Fruit fly (Drosophila melanogaster) whole organism, prepupa: ENCODE data around the gene CG9029.

Experiments used
- Blimp-1 ChIP-seq: fragments of 200-800 bp; sonication (Bioruptor generic); optimal IDR thresholded peaks from 3 replicates; lab custom pipeline; 2017; ENCODE audit warnings: missing biosample characterization, missing genetic modification characterization, mild to moderate bottlenecking, moderate library complexity, missing genetic modification reagents
- CG10631 ChIP-seq: fragments of 200-800 bp; sonication (Bioruptor generic); optimal IDR thresholded peaks from 2 replicates; lab custom pipeline; 2016; ENCODE audit warnings: missing biosample characterization, missing genetic modification characterization
- CG11762 ChIP-seq: fragments of 200-800 bp; sonication (Bioruptor generic); optimal IDR thresholded peaks from 3 replicates; lab custom pipeline; 2016; ENCODE audit warnings: missing biosample characterization, missing genetic modification characterization; ENCODE audit not compliant: insufficient read depth
- CG15336 ChIP-seq: fragments of 200-800 bp; sonication (Bioruptor generic); IDR thresholded peaks from 2 replicates; pipeline ENCODE4 v1.3.6; 2022; ENCODE audit warnings: missing biosample characterization, missing genetic modification characterization
- CG1621 ChIP-seq: fragments of 200-800 bp; sonication (Bioruptor generic); optimal IDR thresholded peaks from 3 replicates; lab custom pipeline; 2018; ENCODE audit warnings: missing biosample characterization, mild to moderate bottlenecking, missing genetic modification characterization
- CG16779 ChIP-seq: fragments of 200-800 bp; sonication (Bioruptor generic); optimal IDR thresholded peaks from 3 replicates; lab custom pipeline; 2017; ENCODE audit warnings: missing biosample characterization, mild to moderate bottlenecking, missing genetic modification characterization
- CG32006 ChIP-seq: fragments of 200-800 bp; sonication (Bioruptor generic); optimal IDR thresholded peaks from 3 replicates; lab custom pipeline; 2017; ENCODE audit warnings: missing biosample characterization, mild to moderate bottlenecking, missing genetic modification characterization
- CG3919 ChIP-seq: fragments of 200-800 bp; sonication (Bioruptor generic); optimal IDR thresholded peaks from 3 replicates; lab custom pipeline; 2016; ENCODE audit warnings: missing biosample characterization, missing genetic modification characterization
- CG8119 ChIP-seq: fragments of 200-800 bp; sonication (Bioruptor generic); IDR thresholded peaks from 3 replicates; pipeline ENCODE4 v1.3.6; 2022; ENCODE audit warnings: missing biosample characterization, missing genetic modification characterization
- CG8319 ChIP-seq: fragments of 200-800 bp; sonication (Bioruptor generic); optimal IDR thresholded peaks from 3 replicates; lab custom pipeline; 2016; ENCODE audit warnings: missing biosample characterization, missing genetic modification characterization
- Eip75B ChIP-seq: fragments of 200-800 bp; sonication (Bioruptor generic); optimal IDR thresholded peaks from 3 replicates; lab custom pipeline; 2016; ENCODE audit warnings: missing biosample characterization, missing genetic modification characterization
- Eip78C ChIP-seq: fragments of 200-800 bp; sonication (Bioruptor generic); peaks from one replicate; lab custom pipeline; 2016; ENCODE audit warnings: missing biosample characterization, missing genetic modification characterization
- Eip93F ChIP-seq: fragments of 200-800 bp; sonication (Bioruptor generic); optimal IDR thresholded peaks from 2 replicates; lab custom pipeline; 2016; ENCODE audit warnings: missing biosample characterization, mild to moderate bottlenecking, missing genetic modification characterization
- Ets96B ChIP-seq: fragments of 200-800 bp; optimal IDR thresholded peaks from 2 replicates; lab custom pipeline; 2019; ENCODE audit warnings: missing biosample characterization, mild to moderate bottlenecking, missing genetic modification characterization, moderate library complexity
- Hr38 ChIP-seq: sonication (Bioruptor generic); optimal IDR thresholded peaks from 2 replicates; lab custom pipeline; 2016; ENCODE audit warnings: missing biosample characterization, missing genetic modification characterization
- Hr39 ChIP-seq: fragments of 200-800 bp; sonication (Bioruptor generic); optimal IDR thresholded peaks from 2 replicates; lab custom pipeline; 2016; ENCODE audit warnings: missing biosample characterization, missing genetic modification characterization
- Hr4 ChIP-seq: fragments of 200-800 bp; sonication (Bioruptor generic); optimal IDR thresholded peaks from 3 replicates; lab custom pipeline; 2016; ENCODE audit warnings: missing biosample characterization, missing genetic modification characterization
- Met ChIP-seq: fragments of 200-800 bp; sonication (Bioruptor generic); optimal IDR thresholded peaks from 3 replicates; lab custom pipeline; 2016; ENCODE audit warnings: missing biosample characterization, missing genetic modification characterization
- OdsH ChIP-seq: fragments of 200-800 bp; sonication (Bioruptor generic); optimal IDR thresholded peaks from 3 replicates; lab custom pipeline; 2016; ENCODE audit warnings: missing biosample characterization, missing genetic modification characterization
- Smox ChIP-seq: fragments of 200-800 bp; sonication (Bioruptor generic); optimal IDR thresholded peaks from 3 replicates; lab custom pipeline; 2016; ENCODE audit warnings: missing biosample characterization, missing genetic modification characterization
- Sox102F ChIP-seq: fragments of 200-800 bp; sonication (Bioruptor generic); optimal IDR thresholded peaks from 2 replicates; lab custom pipeline; 2016; ENCODE audit warnings: missing biosample characterization, mild to moderate bottlenecking, missing genetic modification characterization
- Sox14 ChIP-seq: fragments of 200-800 bp; sonication (Bioruptor generic); optimal IDR thresholded peaks from 3 replicates; lab custom pipeline; 2016; ENCODE audit warnings: missing biosample characterization, missing genetic modification characterization
- Sox15 ChIP-seq: fragments of 200-800 bp; sonication (Bioruptor generic); optimal IDR thresholded peaks from 3 replicates; lab custom pipeline; 2016; ENCODE audit warnings: missing biosample characterization, missing genetic modification characterization
- acj6 ChIP-seq: fragments of 200-800 bp; sonication (Bioruptor generic); optimal IDR thresholded peaks from 3 replicates; lab custom pipeline; 2016; ENCODE audit warnings: missing biosample characterization, missing genetic modification characterization
- cyc ChIP-seq: fragments of 200-800 bp; sonication (Bioruptor generic); optimal IDR thresholded peaks from 3 replicates; lab custom pipeline; 2016; ENCODE audit warnings: missing biosample characterization, missing genetic modification characterization
- eg ChIP-seq: fragments of 200-800 bp; sonication (Bioruptor generic); IDR thresholded peaks from 3 replicates; pipeline ENCODE4 v1.3.6; 2022; ENCODE audit warnings: missing biosample characterization, missing genetic modification characterization
- esn ChIP-seq: fragments of 200-800 bp; sonication (Bioruptor generic); optimal IDR thresholded peaks from 2 replicates; lab custom pipeline; 2016; ENCODE audit warnings: missing biosample characterization, mild to moderate bottlenecking, missing genetic modification characterization, moderate library complexity
- fd59A ChIP-seq: fragments of 200-800 bp; sonication (Bioruptor generic); optimal IDR thresholded peaks from 2 replicates; lab custom pipeline; 2017; ENCODE audit warnings: missing biosample characterization, mild to moderate bottlenecking, missing genetic modification characterization, missing genetic modification reagents
- fkh ChIP-seq: fragments of 200-800 bp; sonication (Bioruptor generic); optimal IDR thresholded peaks from 3 replicates; lab custom pipeline; 2017; ENCODE audit warnings: missing biosample characterization, mild to moderate bottlenecking, missing genetic modification characterization, moderate library complexity
- salr ChIP-seq, 2 experiments: fragments of 200-800 bp; sonication (Bioruptor generic); optimal IDR thresholded peaks; 3 replicates each; lab custom pipeline; 2016 to 2018; ENCODE audit warnings: missing biosample characterization in 2 of 2, missing genetic modification characterization in 2 of 2, mild to moderate bottlenecking in 1 of 2
- ss ChIP-seq, 2 experiments: fragments of 200-800 bp; sonication (Bioruptor generic); optimal IDR thresholded peaks; 2 replicates in 1 of 2; 3 replicates in 1 of 2; lab custom pipeline; 2017 to 2018; ENCODE audit warnings: mild to moderate bottlenecking in 2 of 2, missing biosample characterization in 2 of 2, missing genetic modification characterization in 2 of 2, moderate library complexity in 1 of 2
- svp ChIP-seq: fragments of 200-800 bp; sonication (Bioruptor generic); peaks from one replicate; lab custom pipeline; 2016; ENCODE audit warnings: missing biosample characterization, missing genetic modification characterization

CG9029 gene

dm6 chr2L:5884674-5885073, 1.1 kb upstream of the CG9029 start, which contains the start of the genes Sfp26Ac and CG43185:
TSS of gene Sfp26Ac (minus strand) at chr2L:5884774.
TSS of gene CG43185 (plus strand) at chr2L:5884888.
- no peak for TF ChIP-seq ss (GFP tag; optimal IDR thresholded peaks at IDR 0.05; lab: Kevin White, UChicago)
- no peak for TF ChIP-seq CG1621
- TF ChIP-seq CG32006 (GFP tag; lab: Kevin White, UChicago), result no peak
- TF ChIP-seq Met (GFP tag; lab: Kevin White, UChicago), result no peak
- no peak for TF ChIP-seq eg (GFP tag; lab: Robert Waterston, UW)
- no peak for TF ChIP-seq Hr39 (GFP tag; lab: Kevin White, UChicago)
- no peak for TF ChIP-seq Hr4 (GFP tag; lab: Kevin White, UChicago)
- TF ChIP-seq OdsH (GFP tag; lab: Kevin White, UChicago), result no peak
- no peak for TF ChIP-seq acj6 (GFP tag; lab: Kevin White, UChicago)
- TF ChIP-seq Smox, result no peak
- no peak for TF ChIP-seq Sox14 (GFP tag; lab: Kevin White, UChicago)
- TF ChIP-seq, all 60 proteins: peak for 0

- TF ChIP-seq fkh (GFP tag; lab: Kevin White, UChicago), result peak; percentile 2
- TF ChIP-seq Sox15 (GFP tag; lab: Kevin White, UChicago), result no peak
Measured at dm6 chr2L:5886955-5887354, 1.2 kb downstream of the CG9029 start.

- TF ChIP-seq CG3919 (GFP tag; lab: Kevin White, UChicago), result no peak
- no peak for TF ChIP-seq CG8119 (GFP tag; lab: Robert Waterston, UW)
- no peak for TF ChIP-seq CG11762 (GFP tag; lab: Kevin White, UChicago)
- TF ChIP-seq Sox102F (GFP tag; lab: Kevin White, UChicago), result no peak
- TF ChIP-seq esn, result no peak
- no peak for TF ChIP-seq Blimp-1 (GFP tag; lab: Kevin White, UChicago)
Measured at dm6 chr2L:5890556-5890955, 4.8 kb downstream of the CG9029 start.

- TF ChIP-seq Eip75B (GFP tag; lab: Kevin White, UChicago) (no peak), Hr39 (GFP tag; lab: Kevin White, UChicago) (no peak), Eip78C (GFP tag; lab: Kevin White, UChicago) (no peak), CG15336 (GFP tag; lab: Robert Waterston, UW) (no peak), CG10631 (GFP tag; lab: Kevin White, UChicago) (no peak), OdsH (GFP tag; lab: Kevin White, UChicago) (no peak), CG16779 (tag; lab: Kevin White, UChicago) (no peak), svp (GFP tag; lab: Kevin White, UChicago) (no peak), Smox (no peak), Eip93F (no peak), salr (GFP tag; optimal IDR thresholded peaks at IDR 0.05; lab: Kevin White, UChicago) (no peak), Hr38 (GFP tag; lab: Kevin White, UChicago) (no peak), CG1621 (no peak), CG3919 (GFP tag; lab: Kevin White, UChicago) (no peak), fd59A (no peak), Sox102F (GFP tag; lab: Kevin White, UChicago) (no peak), CG8319 (GFP tag; lab: Kevin White, UChicago) (no peak), ss (GFP tag; optimal IDR thresholded peaks at IDR 0.05; lab: Kevin White, UChicago) (no peak)
Measured at dm6 chr2L:5892762-5893161, 7.0 kb downstream of the CG9029 start, which contains the start of gene Acp26Ab. TSS of gene Acp26Ab (minus strand) at chr2L:5892862.

dm6 chr2L:5893796-5894195, 8.0 kb downstream of the CG9029 start, which contains the start of gene Acp26Aa:
TSS of gene Acp26Aa (minus strand) at chr2L:5893896.
- TF ChIP-seq Ets96B (tag; lab: Kevin White, UChicago) (no peak), cyc (GFP tag; lab: Kevin White, UChicago) (no peak), svp (GFP tag; lab: Kevin White, UChicago) (peak; percentile 5)
